Worm (Caenorhabditis elegans) whole organism, late embryonic: ENCODE data around the gene wrt-9.

Source experiments
- C08G9.2 ChIP-seq: sonication (generic microtip); optimal IDR thresholded peaks from 2 replicates; lab custom pipeline; 2016; ENCODE audit warnings: mild to moderate bottlenecking, missing genetic modification characterization, moderate library complexity, missing compliant biosample characterization
- ceh-14 ChIP-seq: sonication (generic microtip); optimal IDR thresholded peaks from 2 replicates; lab custom pipeline; 2016; ENCODE audit warnings: missing genotype, missing genetic modification characterization, missing compliant biosample characterization
- fkh-10 ChIP-seq: fragments of 150-350 bp; optimal IDR thresholded peaks from 2 replicates; lab custom pipeline; 2014; ENCODE audit warnings: missing biosample characterization, missing genetic modification reagents, missing genetic modification characterization
- pha-2 ChIP-seq: sonication (generic microtip); optimal IDR thresholded peaks from 2 replicates; lab custom pipeline; 2017; ENCODE audit warnings: mild to moderate bottlenecking, missing genetic modification characterization, missing compliant biosample characterization
- pha-4 ChIP-seq: fragments of 150-350 bp; optimal IDR thresholded peaks from 2 replicates; lab custom pipeline; 2018; ENCODE audit warnings: missing biosample characterization, missing genetic modification reagents, missing genetic modification characterization
- pqm-1 ChIP-seq: sonication (generic microtip); optimal IDR thresholded peaks from 2 replicates; lab custom pipeline; 2016; ENCODE audit warnings: missing genetic modification characterization, missing compliant biosample characterization
- sdc-2 ChIP-seq: sonication (generic microtip); optimal IDR thresholded peaks from 2 replicates; lab custom pipeline; 2016; ENCODE audit warnings: missing genotype, missing genetic modification characterization, missing compliant biosample characterization

ce11 chrX:1601563-1601962, 25.1 kb downstream of the wrt-9 start:
- no peak for TF ChIP-seq pha-4
- no peak for TF ChIP-seq pqm-1 (tag; lab: Kevin White, UChicago)
- no peak for TF ChIP-seq sdc-2 (tag; lab: Kevin White, UChicago)
- TF ChIP-seq ceh-14 (tag; lab: Kevin White, UChicago): peak; percentile 15
- TF ChIP-seq fkh-10 (GFP tag; lab: Kevin White, UChicago): no peak
- TF ChIP-seq pha-2: no peak
- TF ChIP-seq C08G9.2 (tag; lab: Kevin White, UChicago): no peak
